Worm (Caenorhabditis elegans): ENCODE data around the gene Y54G2A.76.
A peak's percentile ranks its signal among the peaks of the same experiment; 100 is the strongest.

The Y54G2A.76 gene

DNA sequence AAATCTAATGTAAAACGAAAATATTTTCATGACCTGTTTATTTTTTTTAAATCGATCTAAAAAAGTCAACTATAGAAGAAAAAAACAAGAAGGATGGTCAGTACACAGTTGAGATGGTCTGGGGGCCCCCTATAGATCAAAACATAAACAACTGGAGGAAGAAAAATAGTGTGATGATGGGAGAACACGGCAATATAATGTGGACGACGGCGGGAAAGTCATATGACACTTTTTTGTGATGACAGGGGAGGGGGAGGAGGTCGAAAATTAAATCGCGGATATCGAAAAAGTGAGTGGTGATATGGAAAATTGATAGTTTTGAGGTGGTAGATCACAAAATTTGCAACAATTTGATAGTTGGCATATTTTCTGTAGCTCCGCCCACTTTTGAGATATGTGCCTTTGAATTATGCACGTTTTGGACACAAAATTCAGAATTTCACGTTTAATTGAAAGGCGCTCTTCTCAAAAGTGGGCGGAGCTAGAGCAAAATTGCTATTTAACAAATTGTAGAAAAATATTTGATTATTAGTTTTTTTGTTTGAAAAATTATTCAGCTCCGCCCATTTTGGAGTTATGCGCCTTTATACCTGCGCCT is 35.7 kb upstream of the Y54G2A.76 start (continued):
- TF ChIP-seq unc-62 (GFP tag; optimal IDR thresholded peaks at IDR 0.05 in 1 of 2) (no peak), unc-62 (tag; optimal IDR thresholded peaks at IDR 0.05) (no peak), attf-4 (tag; optimal IDR thresholded peaks at IDR 0.05) (no peak), pqm-1 (tag; optimal IDR thresholded peaks at IDR 0.05) (no peak)

DNA sequence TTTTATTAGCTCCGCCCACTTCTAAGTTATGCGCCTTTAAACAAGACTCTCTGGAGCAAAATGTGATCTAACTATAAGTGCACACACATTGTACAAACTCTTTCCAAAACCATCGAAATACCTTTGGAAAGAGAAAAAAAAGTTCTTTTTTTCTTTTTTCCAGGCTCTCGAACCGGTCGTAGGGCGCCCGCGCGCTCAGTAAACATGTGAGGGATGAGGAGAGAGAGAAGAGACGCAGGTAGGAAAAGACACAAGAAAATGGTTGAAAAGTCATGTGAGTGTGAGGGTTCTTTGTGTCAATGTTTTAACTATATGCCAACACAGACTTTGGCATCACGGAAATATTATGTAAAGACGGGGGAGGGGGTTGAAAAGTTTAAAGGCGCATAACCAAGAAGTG is 34.7 kb upstream of the Y54G2A.76 start:
- TF ChIP-seq ces-1 (GFP tag; optimal IDR thresholded peaks at IDR 0.05), result no peak
- TF ChIP-seq ceh-20 (GFP tag; IDR thresholded peaks at IDR 0.05), result peak; percentile 69; the same call in 1 of the 2 replicates
- TF ChIP-seq lin-38 (GFP tag; IDR thresholded peaks at IDR 0.05), result peak; percentile 41; the same call in 1 of the 2 replicates
- no peak for TF ChIP-seq egl-27 (tag; optimal IDR thresholded peaks at IDR 0.05)
- peak in 1 of 2 experiments; percentile 20 for TF ChIP-seq daf-16 (GFP tag; optimal IDR thresholded peaks at IDR 0.05)
- TF ChIP-seq daf-16 (tag; optimal IDR thresholded peaks at IDR 0.05), result peak; percentile 88
- TF ChIP-seq F37D6.2 (tag; optimal IDR thresholded peaks at IDR 0.05), result no peak
- no peak for TF ChIP-seq ceh-32 (tag; optimal IDR thresholded peaks at IDR 0.05; ENCODE audit: poor library complexity)
- TF ChIP-seq php-3 (GFP tag; IDR thresholded peaks at IDR 0.05), result no peak
- no peak for TF ChIP-seq ceh-28 (tag; optimal IDR thresholded peaks at IDR 0.05)
- peak; percentile 17 to 82 for TF ChIP-seq lsy-2 (tag; optimal IDR thresholded peaks at IDR 0.05)
- no peak for TF ChIP-seq F26F4.8 (GFP tag; conservative IDR thresholded peaks at IDR 0.05)
- peak; percentile 9 for TF ChIP-seq T20F7.1 (GFP tag; optimal IDR thresholded peaks at IDR 0.05)
- TF ChIP-seq nhr-41 (GFP tag; IDR thresholded peaks at IDR 0.05), result no peak
- TF ChIP-seq daf-19 (GFP tag; conservative IDR thresholded peaks at IDR 0.05), result no peak
- TF ChIP-seq daf-8 (GFP tag; IDR thresholded peaks at IDR 0.05), result no peak
- TF ChIP-seq ZK337.2 (GFP tag; IDR thresholded peaks at IDR 0.05), result no peak
- peak; percentile 52 for TF ChIP-seq rbr-2 (tag; optimal IDR thresholded peaks at IDR 0.05)
- TF ChIP-seq lin-15B (tag; optimal IDR thresholded peaks at IDR 0.05), result no peak
- no peak for TF ChIP-seq aly-2 (tag; optimal IDR thresholded peaks at IDR 0.05)
- TF ChIP-seq mep-1 (tag; optimal IDR thresholded peaks at IDR 0.05), result peak; percentile 89
- TF ChIP-seq pha-4 (GFP tag; IDR thresholded peaks at IDR 0.05), result peak; percentile 80
- TF ChIP-seq pha-4 (tag; optimal IDR thresholded peaks at IDR 0.05), result peak; percentile 92
- TF ChIP-seq duxl-1 (tag; optimal IDR thresholded peaks at IDR 0.05; ENCODE audit: poor library complexity), result no peak
- TF ChIP-seq zfp-2 (tag; optimal IDR thresholded peaks at IDR 0.05), result no peak
- peak; percentile 92 for TF ChIP-seq dve-1 (tag; optimal IDR thresholded peaks at IDR 0.05; ENCODE audit: insufficient read depth)
- TF ChIP-seq zip-2 (tag; optimal IDR thresholded peaks at IDR 0.05), result no peak
- no peak for TF ChIP-seq spr-3 (GFP tag; optimal IDR thresholded peaks at IDR 0.05)
- no peak for TF ChIP-seq Y48G9A.11 (GFP tag; IDR thresholded peaks at IDR 0.05)
- peak; percentile 64 for TF ChIP-seq T26A8.4 (GFP tag; IDR thresholded peaks at IDR 0.05)
- no peak for TF ChIP-seq ztf-11 (tag; optimal IDR thresholded peaks at IDR 0.05)
- no peak for TF ChIP-seq unc-39 (tag; optimal IDR thresholded peaks at IDR 0.05)
- TF ChIP-seq snpc-1.2 (GFP tag; IDR thresholded peaks at IDR 0.05), result no peak
- peak in 1 of 2 experiments; percentile 43 for TF ChIP-seq hif-1 (tag; optimal IDR thresholded peaks at IDR 0.05)
- TF ChIP-seq nhr-102 (tag; optimal IDR thresholded peaks at IDR 0.05), result peak; percentile 26
- TF ChIP-seq zfp-3 (GFP tag; conservative IDR thresholded peaks at IDR 0.05), result no peak; the same call in 1 of the 2 replicates
- TF ChIP-seq lin-39 (tag; optimal IDR thresholded peaks at IDR 0.05), result no peak
- TF ChIP-seq hlh-30 (tag; optimal IDR thresholded peaks at IDR 0.05; ENCODE audit: insufficient read depth), result peak; percentile 99
- TF ChIP-seq lir-3 (tag; optimal IDR thresholded peaks at IDR 0.05), result no peak
- no peak for TF ChIP-seq ceh-82 (tag; optimal IDR thresholded peaks at IDR 0.05)
- TF ChIP-seq pqm-1 (tag; optimal IDR thresholded peaks at IDR 0.05), result no peak
- peak; percentile 77 for TF ChIP-seq lin-29 (GFP tag; IDR thresholded peaks at IDR 0.05)
- no peak for TF ChIP-seq nhr-25 (tag; optimal IDR thresholded peaks at IDR 0.05; ENCODE audit: borderline replicate concordance, insufficient read depth)
- no peak for TF ChIP-seq madf-5 (GFP tag; IDR thresholded peaks at IDR 0.05)
- peak in 1 of 2 experiments; percentile 98 for TF ChIP-seq unc-62 (GFP tag; optimal IDR thresholded peaks at IDR 0.05 in 1 of 2)
- TF ChIP-seq unc-62 (tag; optimal IDR thresholded peaks at IDR 0.05), result no peak
- TF ChIP-seq skn-1 (tag; optimal IDR thresholded peaks at IDR 0.05), result no peak

All from whole organism, L4 larva.